Fruit fly (Drosophila melanogaster) whole organism, adult: Measurements from ENCODE around the gene Sod1.

ENCODE experiments used
- CG11617 ChIP-seq: fragments of 200-800 bp; sonication (Bioruptor generic); optimal IDR thresholded peaks from 2 replicates; lab custom pipeline; 2017; ENCODE audit warnings: mild to moderate bottlenecking, missing biosample characterization, missing genetic modification reagents, missing genetic modification characterization
- CG12768 ChIP-seq: fragments of 200-800 bp; sonication (Bioruptor generic); optimal IDR thresholded peaks from 2 replicates; lab custom pipeline; 2017; ENCODE audit warnings: missing biosample characterization, missing genetic modification characterization, mild to moderate bottlenecking, moderate library complexity, missing genetic modification reagents
- CG1620 ChIP-seq: fragments of 200-800 bp; sonication (Bioruptor generic); optimal IDR thresholded peaks from 2 replicates; lab custom pipeline; 2016; ENCODE audit warnings: missing biosample characterization, missing genetic modification characterization
- CG33017 ChIP-seq: fragments of 200-800 bp; sonication (Bioruptor generic); optimal IDR thresholded peaks from 2 replicates; lab custom pipeline; 2018; ENCODE audit warnings: missing biosample characterization, mild to moderate bottlenecking, missing genetic modification characterization, moderate library complexity
- CG5204 ChIP-seq: fragments of 200-800 bp; sonication (Bioruptor generic); optimal IDR thresholded peaks from 2 replicates; lab custom pipeline; 2016; ENCODE audit warnings: missing biosample characterization, missing genetic modification characterization
- CG7045 ChIP-seq: fragments of 200-800 bp; sonication (Bioruptor generic); optimal IDR thresholded peaks from 2 replicates; lab custom pipeline; 2017; ENCODE audit warnings: missing biosample characterization, mild to moderate bottlenecking, missing genetic modification characterization
- Crg-1 ChIP-seq: fragments of 200-800 bp; sonication (Bioruptor generic); optimal IDR thresholded peaks from 2 replicates; lab custom pipeline; 2016; ENCODE audit warnings: missing biosample characterization, missing genetic modification characterization
- Mnt ChIP-seq: fragments of 200-800 bp; sonication (Bioruptor generic); optimal IDR thresholded peaks from 2 replicates; lab custom pipeline; 2016; ENCODE audit warnings: missing biosample characterization, mild to moderate bottlenecking, missing genetic modification characterization
- cic ChIP-seq: fragments of 200-800 bp; sonication (Bioruptor generic); optimal IDR thresholded peaks from 2 replicates; lab custom pipeline; 2017; ENCODE audit warnings: missing biosample characterization, mild to moderate bottlenecking, missing genetic modification characterization, moderate library complexity
- cnc ChIP-seq, 2 experiments: fragments of >200 bp; optimal IDR thresholded peaks; 2 replicates each; lab custom pipeline; 2017
- kay ChIP-seq: fragments of 200-800 bp; sonication (Bioruptor generic); peaks from one replicate; lab custom pipeline; 2016; ENCODE audit warnings: missing biosample characterization, missing genetic modification characterization, borderline replicate concordance
- ovo ChIP-seq: fragments of 200-800 bp; sonication (Bioruptor generic); optimal IDR thresholded peaks from 2 replicates; lab custom pipeline; 2016; ENCODE audit warnings: missing biosample characterization, missing genetic modification characterization
- pad ChIP-seq: fragments of 200-800 bp; sonication (Bioruptor generic); optimal IDR thresholded peaks from 3 replicates; lab custom pipeline; 2017; ENCODE audit warnings: missing biosample characterization, missing genetic modification characterization, mild to moderate bottlenecking, moderate library complexity, missing genetic modification reagents
- tj ChIP-seq: fragments of 200-800 bp; sonication (Bioruptor generic); optimal IDR thresholded peaks from 3 replicates; lab custom pipeline; 2017; ENCODE audit warnings: missing biosample characterization, mild to moderate bottlenecking, missing genetic modification characterization, moderate library complexity

- TF ChIP-seq Crg-1 (GFP tag; lab: Kevin White, UChicago) = no peak
- no peak for TF ChIP-seq CG5204 (GFP tag; lab: Kevin White, UChicago)
- TF ChIP-seq kay (GFP tag; lab: Kevin White, UChicago) = no peak
- no peak for TF ChIP-seq CG12768 (GFP tag; lab: Kevin White, UChicago)
- no peak for TF ChIP-seq CG11617 (GFP tag; lab: Kevin White, UChicago)
- TF ChIP-seq cic (GFP tag; lab: Kevin White, UChicago) = no peak
- no peak for TF ChIP-seq Mnt (GFP tag; lab: Kevin White, UChicago)
- TF ChIP-seq CG1620 (GFP tag; lab: Kevin White, UChicago) = no peak
- TF ChIP-seq tj (GFP tag; lab: Kevin White, UChicago) = no peak
- TF ChIP-seq CG7045 = no peak
- no peak for TF ChIP-seq pad (GFP tag; lab: Kevin White, UChicago)
- no peak for TF ChIP-seq cnc (optimal IDR thresholded peaks at IDR 0.05; lab: Kevin White, UChicago)
- TF ChIP-seq CG33017 (tag; lab: Kevin White, UChicago) = no peak
- TF ChIP-seq ovo (GFP tag; lab: Kevin White, UChicago) = no peak
These were observed 4.2 kb upstream of the Sod1 start for dm6 chr3L:11117733-11118132.
